Worm (Caenorhabditis elegans) whole organism, L4 larva: Measurements from ENCODE around the gene C34H4.5.

Experiments used
- D1046.2 ChIP-seq: fragments of 200-800 bp; sonication (Bioruptor generic); IDR thresholded peaks from 2 replicates; pipeline ENCODE4 v1.3.6; 2022; ENCODE audit warnings: missing genetic modification characterization, missing compliant biosample characterization
- F10B5.3 ChIP-seq: sonication (generic microtip); optimal IDR thresholded peaks from 2 replicates; lab custom pipeline; 2016; ENCODE audit warnings: mild to moderate bottlenecking, missing genetic modification characterization, missing compliant biosample characterization
- F26F4.8 ChIP-seq: fragments of 200-800 bp; sonication (Bioruptor generic); conservative IDR thresholded peaks from 2 replicates; pipeline ENCODE4 v1.3.6; 2022; ENCODE audit warnings: missing genetic modification characterization, missing compliant biosample characterization
- T26A8.4 ChIP-seq: fragments of 200-800 bp; sonication (Bioruptor generic); IDR thresholded peaks from 2 replicates; pipeline ENCODE4 v1.3.6; 2022; ENCODE audit warnings: missing genetic modification characterization, missing compliant biosample characterization
- aha-1 ChIP-seq: fragments of 150-350 bp; peaks from one replicate; lab custom pipeline; 2014; ENCODE audit warnings: missing biosample characterization, missing genetic modification characterization
- ama-1 ChIP-seq: fragments of 150-350 bp; optimal IDR thresholded peaks from 2 replicates; lab custom pipeline; 2014; ENCODE audit warnings: inconsistent platforms, mixed read lengths
- arid-1 ChIP-seq: fragments of 200-800 bp; sonication (Bioruptor generic); conservative IDR thresholded peaks from 2 replicates; pipeline ENCODE4 v1.3.6; 2022; ENCODE audit warnings: missing genetic modification reagents, missing genetic modification characterization, missing compliant biosample characterization
- ceh-82 ChIP-seq: sonication (generic microtip); optimal IDR thresholded peaks from 2 replicates; lab custom pipeline; 2017; ENCODE audit warnings: missing biosample characterization, missing genetic modification characterization
- daf-12 ChIP-seq: fragments of 150-350 bp; optimal IDR thresholded peaks from 2 replicates; lab custom pipeline; 2014; ENCODE audit warnings: missing biosample characterization, missing genetic modification reagents, missing genetic modification characterization
- dmd-8 ChIP-seq: fragments of 200-800 bp; sonication (Bioruptor generic); IDR thresholded peaks from 2 replicates; pipeline ENCODE4 v1.3.6; 2022; ENCODE audit warnings: missing genetic modification characterization, missing compliant biosample characterization
- dmd-9 ChIP-seq: fragments of 200-800 bp; sonication (Bioruptor generic); IDR thresholded peaks from 2 replicates; pipeline ENCODE4 v1.3.6; 2022; ENCODE audit warnings: missing genetic modification reagents, missing genetic modification characterization, missing compliant biosample characterization
- egl-27 ChIP-seq: sonication (generic microtip); optimal IDR thresholded peaks from 3 replicates; lab custom pipeline; 2017; ENCODE audit warnings: missing biosample characterization, missing genetic modification reagents, missing genetic modification characterization
- egl-43 ChIP-seq: fragments of 200-800 bp; sonication (Bioruptor generic); IDR thresholded peaks from 2 replicates; pipeline ENCODE4 v1.3.6; 2022; ENCODE audit warnings: missing genetic modification reagents, missing genetic modification characterization, missing compliant biosample characterization
- hmg-1.1 ChIP-seq: fragments of 200-800 bp; sonication (Bioruptor generic); IDR thresholded peaks from 2 replicates; pipeline ENCODE4 v1.3.6; 2022; ENCODE audit warnings: missing genetic modification reagents, missing genetic modification characterization, missing compliant biosample characterization
- lim-7 ChIP-seq: fragments of 200-800 bp; sonication (Bioruptor generic); IDR thresholded peaks from 2 replicates; pipeline ENCODE4 v1.3.6; 2022; ENCODE audit warnings: missing genetic modification characterization, missing compliant biosample characterization
- lin-13 ChIP-seq: fragments of 150-350 bp; optimal IDR thresholded peaks from 2 replicates; lab custom pipeline; 2014; ENCODE audit warnings: missing biosample characterization, missing genetic modification reagents, missing genetic modification characterization
- lin-15B ChIP-seq: fragments of 150-350 bp; sonication (generic microtip); optimal IDR thresholded peaks from 3 replicates; lab custom pipeline; 2014; ENCODE audit warnings: missing biosample characterization, missing genetic modification characterization
- madf-5 ChIP-seq, 2 experiments: fragments of 200-800 bp; sonication (Bioruptor generic); IDR thresholded peaks; 2 replicates each; pipeline ENCODE4 v1.3.6; 2022; ENCODE audit warnings: missing compliant biosample characterization in 2 of 2, missing genetic modification characterization in 2 of 2
- mes-2 ChIP-seq: sonication (generic microtip); optimal IDR thresholded peaks from 2 replicates; lab custom pipeline; 2016; ENCODE audit warnings: missing genotype, mild to moderate bottlenecking, missing genetic modification characterization, missing compliant biosample characterization; ENCODE audit not compliant: poor library complexity, severe bottlenecking
- mxl-3 ChIP-seq: fragments of 200-800 bp; sonication (Bioruptor generic); optimal IDR thresholded peaks from 2 replicates; lab custom pipeline; 2018; ENCODE audit warnings: mild to moderate bottlenecking, missing genetic modification characterization, missing compliant biosample characterization
- nhr-111 ChIP-seq: fragments of 200-800 bp; sonication (Bioruptor generic); optimal IDR thresholded peaks from 2 replicates; lab custom pipeline; 2018; ENCODE audit warnings: mild to moderate bottlenecking, missing genetic modification characterization, missing compliant biosample characterization
- nhr-25 ChIP-seq: sonication (generic microtip); optimal IDR thresholded peaks from 2 replicates; lab custom pipeline; 2017; ENCODE audit warnings: missing genetic modification characterization, mild to moderate bottlenecking, missing compliant biosample characterization, antibody characterized with exemption, moderate library complexity, borderline replicate concordance; ENCODE audit not compliant: insufficient read depth
- nhr-41 ChIP-seq: fragments of 200-800 bp; sonication (Bioruptor generic); IDR thresholded peaks from 2 replicates; pipeline ENCODE4 v1.3.6; 2022; ENCODE audit warnings: missing genetic modification reagents, missing genetic modification characterization, missing compliant biosample characterization
- nhr-76 ChIP-seq: fragments of 150-350 bp; optimal IDR thresholded peaks from 2 replicates; lab custom pipeline; 2014; ENCODE audit warnings: missing biosample characterization, missing genetic modification characterization
- nhr-77 ChIP-seq: fragments of 150-350 bp; optimal IDR thresholded peaks from 2 replicates; lab custom pipeline; 2014; ENCODE audit warnings: missing biosample characterization, missing genetic modification characterization
- pha-4 ChIP-seq, 2 experiments: fragments of 150-350 bp in 1 of 2; fragments of 200-800 bp in 1 of 2; sonication (Bioruptor generic) in 1 of 2; IDR thresholded peaks in 1 of 2; optimal IDR thresholded peaks in 1 of 2; 2 replicates each; pipeline versions ENCODE4 v1.3.6 to Lab custom; 2014 to 2022; ENCODE audit warnings: missing genetic modification characterization in 2 of 2, missing genetic modification reagents in 2 of 2, missing biosample characterization in 1 of 2, missing compliant biosample characterization in 1 of 2
- pqm-1 ChIP-seq: sonication (generic microtip); optimal IDR thresholded peaks from 2 replicates; lab custom pipeline; 2017; ENCODE audit warnings: missing biosample characterization, missing genetic modification characterization
- rbr-2 ChIP-seq: sonication (generic microtip); optimal IDR thresholded peaks from 2 replicates; lab custom pipeline; 2016; ENCODE audit warnings: missing genotype, missing genetic modification characterization, missing compliant biosample characterization
- set-16 ChIP-seq: fragments of 200-800 bp; sonication (Bioruptor generic); IDR thresholded peaks from 2 replicates; pipeline ENCODE4 v1.3.6; 2022; ENCODE audit warnings: missing genetic modification reagents, missing genetic modification characterization, missing compliant biosample characterization
- snpc-4 ChIP-seq: fragments of 150-350 bp; optimal IDR thresholded peaks from 2 replicates; lab custom pipeline; 2014; ENCODE audit warnings: missing biosample characterization, missing genetic modification characterization
- tag-97 ChIP-seq: fragments of 200-800 bp; sonication (Bioruptor generic); IDR thresholded peaks from 2 replicates; pipeline ENCODE4 v1.3.6; 2022; ENCODE audit warnings: missing genetic modification characterization, missing compliant biosample characterization
- tra-1 ChIP-seq: fragments of 200-800 bp; sonication (Bioruptor generic); IDR thresholded peaks from 2 replicates; pipeline ENCODE4 v1.3.6; 2022; ENCODE audit warnings: missing genetic modification reagents, missing genetic modification characterization, missing compliant biosample characterization
- zfp-2 ChIP-seq: sonication (generic microtip); optimal IDR thresholded peaks from 2 replicates; lab custom pipeline; 2016; ENCODE audit warnings: mild to moderate bottlenecking, missing genetic modification characterization, missing compliant biosample characterization
- zip-11 ChIP-seq: fragments of 200-800 bp; sonication (Bioruptor generic); IDR thresholded peaks from 2 replicates; pipeline ENCODE4 v1.3.6; 2022; ENCODE audit warnings: missing genetic modification characterization, missing compliant biosample characterization

The C34H4.5 gene

DNA sequence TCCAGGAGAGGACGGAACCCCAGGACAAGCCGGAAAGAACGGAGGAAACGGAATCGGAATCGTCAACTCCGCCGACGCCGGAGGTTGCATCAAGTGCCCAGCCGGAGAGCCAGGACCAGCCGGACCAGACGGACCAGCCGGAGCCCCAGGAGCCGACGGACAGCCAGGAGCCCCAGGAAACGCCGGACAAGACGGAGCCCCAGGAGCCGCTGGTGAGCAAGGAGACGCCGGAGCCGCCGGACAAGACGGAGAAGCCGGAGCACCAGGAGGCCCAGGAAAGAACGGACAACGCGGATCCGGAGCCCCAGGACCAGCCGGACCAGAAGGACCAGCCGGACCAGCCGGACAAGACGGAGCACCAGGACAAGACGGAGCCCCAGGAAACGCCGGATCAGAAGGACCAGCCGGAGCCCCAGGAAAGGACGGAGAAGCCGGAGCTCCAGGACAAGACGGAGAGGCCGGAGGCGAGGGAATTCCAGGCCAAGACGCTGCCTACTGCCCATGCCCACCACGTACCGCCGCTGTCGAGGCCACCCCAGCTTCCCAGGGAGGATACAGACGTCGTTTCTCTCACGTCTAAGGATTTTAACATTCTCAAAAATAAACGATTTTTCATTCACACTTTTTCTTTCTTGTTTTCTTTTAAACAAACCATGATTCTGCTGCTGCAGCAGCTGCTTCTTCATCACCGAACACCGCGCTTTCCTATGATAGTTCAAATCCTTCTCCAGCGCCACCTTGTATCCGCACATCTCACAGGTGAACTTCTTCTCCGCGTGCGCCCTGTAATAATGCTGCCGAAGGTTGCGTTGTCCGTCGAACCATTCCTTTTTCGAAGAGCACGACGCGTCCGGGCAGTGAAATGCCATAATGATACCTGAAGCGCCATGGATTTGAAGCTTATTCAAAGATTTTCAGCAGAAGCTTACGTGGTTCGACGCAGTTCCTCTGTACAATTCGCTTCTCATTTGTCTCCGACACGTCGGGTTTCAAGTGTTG lies 637 bp downstream of the C34H4.5 start:
- TF ChIP-seq nhr-25 (tag; lab: Kevin White, UChicago) (no peak), nhr-111 (GFP tag; lab: Kevin White, UChicago) (peak; percentile 9), pha-4 (GFP tag; IDR thresholded peaks at IDR 0.05; lab: Robert Waterston, UW) (peak; percentile 83; the same call in 1 of the 2 replicates), pha-4 (tag; optimal IDR thresholded peaks at IDR 0.05; lab: Kevin White, UChicago) (no peak), nhr-41 (no peak), egl-43 (GFP tag; lab: Robert Waterston, UW) (peak; percentile 50; the same call in 1 of the 2 replicates), ama-1 (peak; percentile 85), mxl-3 (GFP tag; lab: Kevin White, UChicago) (peak; percentile 9), pqm-1 (tag; lab: Kevin White, UChicago) (no peak), madf-5 (GFP tag; IDR thresholded peaks at IDR 0.05; lab: Robert Waterston, UW) (peak in 1 of 2 experiments; percentile 100; a peak in 2 of 4 replicates), aha-1 (peak; percentile 84), snpc-4 (tag; lab: Kevin White, UChicago) (no peak), set-16 (GFP tag; lab: Robert Waterston, UW) (peak; percentile 99), hmg-1.1 (GFP tag; lab: Robert Waterston, UW) (no peak), nhr-76 (no peak), dmd-8 (GFP tag; lab: Robert Waterston, UW) (no peak), mes-2 (tag; lab: Kevin White, UChicago) (peak; percentile 5), zip-11 (GFP tag; lab: Robert Waterston, UW) (no peak), ceh-82 (tag; lab: Kevin White, UChicago) (no peak), T26A8.4 (GFP tag; lab: Robert Waterston, UW) (no peak; the same call in none of the 2 replicates), tra-1 (GFP tag; lab: Robert Waterston, UW) (0 out of 2 replicates have a peak, but pooled peaks have one; percentile 17), rbr-2 (tag; lab: Kevin White, UChicago) (peak; percentile 41), zfp-2 (tag; lab: Kevin White, UChicago) (no peak), egl-27 (tag; lab: Kevin White, UChicago) (no peak), lim-7 (GFP tag; lab: Robert Waterston, UW) (no peak)

- TF ChIP-seq F26F4.8 (GFP tag; lab: Robert Waterston, UW) (0 out of 2 replicates have a peak, but pooled peaks have one; percentile 9), daf-12 (tag; lab: Kevin White, UChicago) (no peak), nhr-111 (GFP tag; lab: Kevin White, UChicago) (no peak), lin-15B (tag; lab: Kevin White, UChicago) (no peak), nhr-25 (tag; lab: Kevin White, UChicago) (peak; percentile 1), aha-1 (peak; percentile 70), arid-1 (0 out of 2 replicates have a peak, but pooled peaks have one; percentile 11), nhr-77 (tag; lab: Kevin White, UChicago) (no peak), D1046.2 (no peak), mes-2 (tag; lab: Kevin White, UChicago) (peak; percentile 16), ama-1 (peak; percentile 85), dmd-9 (GFP tag; lab: Robert Waterston, UW) (no peak)
These were observed 1.6 kb downstream of the C34H4.5 start, which contains the start of gene col-107 for ce11 chrIV:1548457-1548861. Gene col-107, plus strand, starts transcription at chrIV:1548721.

- TF ChIP-seq F10B5.3 (tag; lab: Kevin White, UChicago), result no peak
- no peak for TF ChIP-seq lin-13 (GFP tag; lab: Kevin White, UChicago)
- TF ChIP-seq tag-97 (GFP tag; lab: Robert Waterston, UW), result no peak
These were observed 2.9 kb downstream of the C34H4.5 start for ce11 chrIV:1547129-1547528.
